Worm (Caenorhabditis elegans) whole organism, early embryonic: ENCODE results near the gene frk-1.

Source experiments
- B0310.2 ChIP-seq: sonication (generic microtip); optimal IDR thresholded peaks from 2 replicates; lab custom pipeline; 2016; ENCODE audit warnings: mild to moderate bottlenecking, missing genetic modification characterization, missing compliant biosample characterization
- F13C5.2 ChIP-seq: sonication (generic microtip); optimal IDR thresholded peaks from 2 replicates; lab custom pipeline; 2017; ENCODE audit warnings: mild to moderate bottlenecking, missing genetic modification characterization, inconsistent platforms, missing compliant biosample characterization
- aly-1 ChIP-seq: sonication (generic microtip); optimal IDR thresholded peaks from 2 replicates; lab custom pipeline; 2016; ENCODE audit warnings: missing genetic modification characterization, missing compliant biosample characterization
- ama-1 ChIP-seq: fragments of 150-350 bp; optimal IDR thresholded peaks from 2 replicates; lab custom pipeline; 2014
- ceh-13 ChIP-seq: fragments of 200-800 bp; sonication (Bioruptor generic); optimal IDR thresholded peaks from 2 replicates; lab custom pipeline; 2018; ENCODE audit warnings: mild to moderate bottlenecking, missing genetic modification characterization, missing compliant biosample characterization
- ceh-36 ChIP-seq: sonication (generic microtip); optimal IDR thresholded peaks from 2 replicates; lab custom pipeline; 2016; ENCODE audit warnings: missing genetic modification characterization, inconsistent platforms, missing compliant biosample characterization
- ets-7 ChIP-seq: sonication (generic microtip); optimal IDR thresholded peaks from 2 replicates; lab custom pipeline; 2016; ENCODE audit warnings: missing genotype, missing genetic modification characterization, missing compliant biosample characterization
- flt-1 ChIP-seq: fragments of 200-800 bp; sonication (Bioruptor generic); IDR thresholded peaks from 2 replicates; pipeline ENCODE4 v1.3.6; 2022; ENCODE audit warnings: missing genetic modification characterization, missing compliant biosample characterization
- hmbx-1 ChIP-seq: sonication (generic microtip); optimal IDR thresholded peaks from 2 replicates; lab custom pipeline; 2016; ENCODE audit warnings: mild to moderate bottlenecking, missing genetic modification characterization, missing compliant biosample characterization
- hmg-4 ChIP-seq: fragments of 200-800 bp; sonication (Bioruptor generic); optimal IDR thresholded peaks from 2 replicates; lab custom pipeline; 2018; ENCODE audit warnings: mild to moderate bottlenecking, missing genetic modification characterization, missing compliant biosample characterization
- hnd-1 ChIP-seq: sonication (generic microtip); optimal IDR thresholded peaks from 2 replicates; lab custom pipeline; 2016; ENCODE audit warnings: missing genetic modification characterization, missing compliant biosample characterization
- pes-1 ChIP-seq: fragments of 200-800 bp; sonication (Bioruptor generic); IDR thresholded peaks from 2 replicates; pipeline ENCODE4 v1.3.6; 2022; ENCODE audit warnings: missing genetic modification reagents, missing genetic modification characterization, missing compliant biosample characterization
- scrt-1 ChIP-seq: fragments of 200-800 bp; sonication (Bioruptor generic); IDR thresholded peaks from 2 replicates; pipeline ENCODE4 v1.3.6; 2022; ENCODE audit warnings: missing genetic modification characterization, missing compliant biosample characterization
- sea-1 ChIP-seq: fragments of 200-800 bp; sonication (Bioruptor generic); conservative IDR thresholded peaks from 2 replicates; pipeline ENCODE4 v1.3.6; 2022; ENCODE audit warnings: missing genetic modification characterization, missing compliant biosample characterization
- tbx-11 ChIP-seq: fragments of 200-800 bp; sonication (Bioruptor generic); IDR thresholded peaks from 2 replicates; pipeline ENCODE4 v1.3.6; 2022; ENCODE audit warnings: missing genetic modification characterization, missing compliant biosample characterization
- tbx-37 ChIP-seq: fragments of 200-800 bp; sonication (Bioruptor generic); conservative IDR thresholded peaks from 2 replicates; pipeline ENCODE4 v1.3.6; 2022; ENCODE audit warnings: missing genetic modification reagents, missing genetic modification characterization, missing compliant biosample characterization
- tra-4 ChIP-seq: sonication (generic microtip); optimal IDR thresholded peaks from 2 replicates; lab custom pipeline; 2017; ENCODE audit warnings: missing genetic modification characterization, missing compliant biosample characterization

The frk-1 gene

ce11 chrIV:10007758-10008157, 35.2 kb upstream of the frk-1 start:
- TF ChIP-seq scrt-1 (GFP tag; lab: Robert Waterston, UW) (no peak), ets-7 (no peak), flt-1 (GFP tag; lab: Robert Waterston, UW) (no peak), ama-1 (no peak), ceh-13 (no peak), tbx-37 (no peak), tbx-11 (GFP tag; lab: Robert Waterston, UW) (no peak), ceh-36 (tag; lab: Kevin White, UChicago) (no peak), F13C5.2 (no peak), hmg-4 (GFP tag; lab: Kevin White, UChicago) (no peak), B0310.2 (tag; lab: Kevin White, UChicago) (no peak), hnd-1 (tag; lab: Kevin White, UChicago) (no peak), aly-1 (tag; lab: Kevin White, UChicago) (no peak), sea-1 (no peak), tra-4 (tag; lab: Kevin White, UChicago) (no peak), pes-1 (GFP tag; lab: Robert Waterston, UW) (no peak), hmbx-1 (tag; lab: Kevin White, UChicago) (no peak)

- TF ChIP-seq F13C5.2 (no peak), ama-1 (no peak), tbx-11 (GFP tag; lab: Robert Waterston, UW) (no peak), ceh-13 (no peak), aly-1 (tag; lab: Kevin White, UChicago) (no peak), scrt-1 (GFP tag; lab: Robert Waterston, UW) (no peak), tra-4 (tag; lab: Kevin White, UChicago) (no peak)
Measured at ce11 chrIV:10009536-10009935, 33.4 kb upstream of the frk-1 start, which contains the start of gene magu-4. magu-4 (plus strand) TSS chrIV:10009753.

DNA sequence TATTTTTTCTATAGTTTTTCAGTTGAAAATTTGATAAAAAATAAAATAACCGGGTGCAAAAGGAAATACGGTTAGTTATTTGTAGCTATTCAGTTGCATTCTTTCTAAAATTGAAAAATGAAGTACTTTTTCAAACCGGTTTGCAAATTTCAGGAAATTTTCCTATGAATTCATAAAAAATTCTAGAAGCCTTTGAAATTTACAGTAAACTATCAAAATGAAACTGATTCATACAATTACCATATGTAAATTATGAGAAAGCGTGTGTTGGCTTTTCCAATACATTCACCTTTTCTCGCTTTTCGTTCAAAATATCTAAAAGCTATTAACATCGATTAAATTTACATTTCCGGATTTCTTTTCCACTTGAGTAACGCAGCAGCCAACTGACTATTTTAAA, 26.0 kb upstream of the frk-1 start, which contains the start of gene ent-7:
TSS of gene ent-7 (plus strand) at position 301 of the 400 bp plus-strand sequence.
- TF ChIP-seq tbx-11 (GFP tag; lab: Robert Waterston, UW) (no peak), tbx-37 (no peak), F13C5.2 (no peak), ceh-13 (no peak), aly-1 (tag; lab: Kevin White, UChicago) (no peak), ama-1 (no peak), scrt-1 (GFP tag; lab: Robert Waterston, UW) (no peak), flt-1 (GFP tag; lab: Robert Waterston, UW) (no peak), sea-1 (no peak), hmg-4 (GFP tag; lab: Kevin White, UChicago) (no peak), B0310.2 (tag; lab: Kevin White, UChicago) (no peak), ets-7 (no peak), hnd-1 (tag; lab: Kevin White, UChicago) (no peak), ceh-36 (tag; lab: Kevin White, UChicago) (no peak), pes-1 (GFP tag; lab: Robert Waterston, UW) (no peak), tra-4 (tag; lab: Kevin White, UChicago) (no peak)

DNA sequence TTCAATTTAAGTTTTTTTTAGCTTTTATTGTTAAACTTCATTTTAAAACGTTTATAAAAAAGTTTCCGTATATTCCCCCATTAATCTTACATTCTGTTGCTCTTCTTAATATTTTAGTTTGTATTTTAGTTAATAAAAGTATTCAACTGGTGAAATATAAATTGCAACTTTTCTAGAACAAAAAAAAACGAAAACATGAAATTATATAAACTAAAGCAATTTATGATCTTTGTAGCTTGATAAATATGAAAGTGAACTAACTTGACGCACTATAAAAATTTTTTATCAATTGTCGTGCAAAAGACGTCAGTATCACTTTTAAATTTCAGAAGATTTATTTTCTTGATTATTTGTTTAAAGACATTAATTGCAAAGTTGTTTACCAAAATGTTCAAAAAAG, 25.3 kb upstream of the frk-1 start, which contains the start of gene F44D12.2:
TSS of gene F44D12.2 (minus strand) at position 101 of the 400 bp plus-strand sequence.
- TF ChIP-seq B0310.2 (tag; lab: Kevin White, UChicago) (no peak), F13C5.2 (no peak), hmbx-1 (tag; lab: Kevin White, UChicago) (no peak), tra-4 (tag; lab: Kevin White, UChicago) (no peak), ceh-36 (tag; lab: Kevin White, UChicago) (no peak), scrt-1 (GFP tag; lab: Robert Waterston, UW) (no peak)

DNA sequence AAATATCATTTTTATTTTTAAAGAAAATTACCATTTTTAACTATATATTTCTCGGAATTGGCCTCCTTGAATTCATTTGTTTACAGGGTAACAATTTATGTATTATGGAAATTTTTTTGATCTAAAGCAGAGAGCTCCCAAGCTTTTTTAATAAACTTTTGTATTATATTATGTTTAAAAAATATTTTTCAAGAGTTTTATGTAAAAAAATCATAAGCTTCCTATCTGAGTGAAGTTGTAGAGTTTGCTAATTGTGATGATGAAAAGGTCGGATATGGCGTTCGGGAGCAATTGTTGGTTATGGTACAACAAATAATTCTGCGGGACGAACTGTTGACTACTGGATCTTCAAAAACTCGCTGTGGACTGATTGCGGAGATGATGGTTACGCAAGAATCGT, 21.7 kb upstream of the frk-1 start, which contains the start of gene F44D12.19:
TSS of gene F44D12.19 (plus strand) at position 301 of the 400 bp plus-strand sequence.
- no peak for TF ChIP-seq tra-4 (tag; lab: Kevin White, UChicago)
- TF ChIP-seq hmg-4 (GFP tag; lab: Kevin White, UChicago), result no peak

ce11 chrIV:10022991-10023390, 20.0 kb upstream of the frk-1 start, which contains the start of gene F44D12.8:
F44D12.8 (plus strand) TSS chrIV:10023291.
- TF ChIP-seq hnd-1 (tag; lab: Kevin White, UChicago) (no peak), aly-1 (tag; lab: Kevin White, UChicago) (no peak), pes-1 (GFP tag; lab: Robert Waterston, UW) (no peak), ceh-36 (tag; lab: Kevin White, UChicago) (no peak), scrt-1 (GFP tag; lab: Robert Waterston, UW) (no peak), tbx-37 (no peak), flt-1 (GFP tag; lab: Robert Waterston, UW) (no peak), tra-4 (tag; lab: Kevin White, UChicago) (no peak), hmbx-1 (tag; lab: Kevin White, UChicago) (no peak), B0310.2 (tag; lab: Kevin White, UChicago) (no peak), tbx-11 (GFP tag; lab: Robert Waterston, UW) (no peak), ets-7 (no peak), F13C5.2 (no peak), hmg-4 (GFP tag; lab: Kevin White, UChicago) (no peak), ama-1 (no peak), sea-1 (no peak), ceh-13 (no peak)

ce11 chrIV:10026129-10026528, 16.9 kb upstream of the frk-1 start:
- TF ChIP-seq ceh-36 (tag; lab: Kevin White, UChicago), result no peak

DNA sequence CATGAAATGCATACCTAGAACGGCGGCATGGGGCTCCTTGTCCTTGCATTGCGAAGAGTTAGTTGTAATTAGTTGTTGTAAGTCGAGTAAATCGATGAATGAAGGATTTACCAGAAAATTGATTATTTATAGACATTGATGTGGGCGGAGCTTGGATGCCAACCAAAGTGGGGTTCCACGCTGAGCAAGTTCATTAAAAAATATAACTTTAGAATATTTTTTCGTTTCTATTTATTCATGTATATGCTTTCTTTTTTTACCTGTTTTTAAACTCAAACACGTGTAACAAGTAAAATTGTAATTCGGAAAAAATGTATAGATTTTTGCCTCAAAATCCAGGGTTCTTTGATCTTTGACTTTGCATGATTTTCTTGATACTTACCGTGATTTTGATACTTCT, 15.4 kb upstream of the frk-1 start, which contains the start of gene gipc-2:
TSS of gene gipc-2 (minus strand) at position 101 of the 400 bp plus-strand sequence.
- TF ChIP-seq hnd-1 (tag; lab: Kevin White, UChicago) (no peak), tra-4 (tag; lab: Kevin White, UChicago) (no peak), ama-1 (no peak), F13C5.2 (no peak), ets-7 (no peak), sea-1 (no peak), scrt-1 (GFP tag; lab: Robert Waterston, UW) (no peak), pes-1 (GFP tag; lab: Robert Waterston, UW) (no peak), hmg-4 (GFP tag; lab: Kevin White, UChicago) (no peak), B0310.2 (tag; lab: Kevin White, UChicago) (no peak), ceh-13 (no peak)
